Fruit fly (Drosophila melanogaster): ENCODE results near the gene CG32576.
A peak's percentile ranks its signal among the peaks of the same experiment; 100 is the strongest.

CG32576 gene

DNA sequence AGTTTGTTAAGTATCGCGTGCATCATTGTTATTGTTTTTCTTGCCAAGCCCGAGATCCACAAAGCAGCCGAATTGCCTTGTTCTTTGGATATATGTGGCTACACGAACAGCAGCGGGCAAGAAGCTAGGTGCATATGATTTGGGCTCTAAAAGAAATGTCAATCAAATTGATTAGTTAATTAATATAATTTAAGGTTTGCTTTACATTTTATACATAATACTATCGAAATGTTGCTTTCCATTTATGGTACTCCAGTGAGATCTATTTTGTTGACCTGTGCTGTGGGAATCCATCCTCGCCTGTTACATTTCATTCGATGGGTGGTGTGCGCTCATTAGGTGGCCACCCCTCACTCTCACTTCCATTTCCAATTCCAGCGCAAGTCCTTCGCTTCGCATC lies 24.9 kb downstream of the CG32576 start:
- TF ChIP-seq D1 (tag; optimal IDR thresholded peaks at IDR 0.05) (no peak), EcR (GFP tag; optimal IDR thresholded peaks at IDR 0.05) (no peak), fd96Ca (GFP tag; IDR thresholded peaks at IDR 0.05) (peak; percentile 60; the same call in 2 of the 3 replicates), CG8159 (tag; optimal IDR thresholded peaks at IDR 0.05) (peak; percentile 71), Pif1A (GFP tag; optimal IDR thresholded peaks at IDR 0.05) (peak; percentile 63), CG9948 (tag; optimal IDR thresholded peaks at IDR 0.05) (peak; percentile 68), CG12605 (GFP tag; IDR thresholded peaks at IDR 0.05) (peak; percentile 38; the same call in 1 of the 2 replicates), CG17806 (tag; optimal IDR thresholded peaks at IDR 0.05) (peak; percentile 69), gl (tag; optimal IDR thresholded peaks at IDR 0.05) (no peak), CG10348 (GFP tag; IDR thresholded peaks at IDR 0.05) (no peak), CG8301 (tag; optimal IDR thresholded peaks at IDR 0.05) (peak; percentile 54), CG32121 (GFP tag; IDR thresholded peaks at IDR 0.05) (peak; percentile 33; the same call in 1 of the 2 replicates), Ets98B (GFP tag; IDR thresholded peaks at IDR 0.05) (0 out of 2 replicates have a peak, but pooled peaks have one; percentile 46), CG34367 (tag; optimal IDR thresholded peaks at IDR 0.05) (peak; percentile 69), rn (GFP tag; IDR thresholded peaks at IDR 0.05) (no peak), Pif1B (GFP tag; optimal IDR thresholded peaks at IDR 0.05) (peak; percentile 51), CG13204 (GFP tag; optimal IDR thresholded peaks at IDR 0.05) (no peak), Snoo (tag; optimal IDR thresholded peaks at IDR 0.05) (peak; percentile 49), CG4496 (GFP tag; IDR thresholded peaks at IDR 0.05) (peak; percentile 52; the same call in 1 of the 3 replicates), CG15710 (tag; optimal IDR thresholded peaks at IDR 0.05) (peak; percentile 68), CG14655 (GFP tag; optimal IDR thresholded peaks at IDR 0.05) (peak; percentile 59)

DNA sequence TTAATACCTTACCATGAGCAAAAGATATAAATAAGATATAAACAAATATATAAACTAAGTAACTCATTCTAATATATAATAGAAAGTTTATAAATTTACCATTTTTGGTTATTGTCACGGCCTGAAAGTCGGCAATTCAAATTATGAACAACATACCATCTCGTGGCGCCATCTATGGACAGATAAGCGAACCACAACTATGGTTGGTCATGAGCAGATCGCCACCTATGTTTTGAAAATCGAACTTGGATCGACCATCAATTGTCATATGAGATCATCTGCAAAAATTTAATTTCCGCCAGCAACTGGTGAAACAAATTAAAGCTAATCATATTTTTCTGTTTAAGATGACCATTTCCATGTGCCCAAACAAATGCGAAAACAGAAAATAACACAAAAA lies 43.6 kb downstream of the CG32576 start:
- TF ChIP-seq D1 (tag; optimal IDR thresholded peaks at IDR 0.05) (peak; percentile 34), rn (GFP tag; IDR thresholded peaks at IDR 0.05) (no peak)

DNA sequence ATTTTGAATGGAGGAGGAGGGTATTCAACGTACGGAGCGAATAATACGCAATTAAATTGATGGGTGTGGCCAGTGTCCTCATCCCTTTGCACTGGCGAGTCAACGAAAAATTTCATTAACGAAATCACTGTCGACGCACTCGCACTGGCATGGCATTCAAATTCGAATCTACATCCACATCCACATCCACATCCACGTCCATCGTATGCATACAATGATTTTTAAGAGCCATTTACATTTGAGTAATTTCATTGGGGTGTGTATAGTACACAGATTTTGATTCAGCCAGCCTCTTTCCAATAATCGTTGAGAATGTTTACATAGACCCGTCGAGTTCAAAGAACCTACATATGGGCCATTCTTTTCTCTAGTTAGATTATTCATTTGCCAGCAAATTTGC lies 44.3 kb downstream of the CG32576 start:
- TF ChIP-seq rn (GFP tag; IDR thresholded peaks at IDR 0.05) (no peak), CG32121 (GFP tag; IDR thresholded peaks at IDR 0.05) (no peak), CG34367 (tag; optimal IDR thresholded peaks at IDR 0.05) (no peak), Pif1A (GFP tag; optimal IDR thresholded peaks at IDR 0.05) (no peak), CG15710 (tag; optimal IDR thresholded peaks at IDR 0.05) (no peak), CG14655 (GFP tag; optimal IDR thresholded peaks at IDR 0.05) (no peak), CG4496 (GFP tag; IDR thresholded peaks at IDR 0.05) (no peak), Ets98B (GFP tag; IDR thresholded peaks at IDR 0.05) (no peak), CG13204 (GFP tag; optimal IDR thresholded peaks at IDR 0.05) (no peak), fd96Ca (GFP tag; IDR thresholded peaks at IDR 0.05) (no peak), D1 (tag; optimal IDR thresholded peaks at IDR 0.05) (no peak), EcR (GFP tag; optimal IDR thresholded peaks at IDR 0.05) (no peak), gl (tag; optimal IDR thresholded peaks at IDR 0.05) (no peak), CG12605 (GFP tag; IDR thresholded peaks at IDR 0.05) (no peak), Snoo (tag; optimal IDR thresholded peaks at IDR 0.05) (no peak)

DNA sequence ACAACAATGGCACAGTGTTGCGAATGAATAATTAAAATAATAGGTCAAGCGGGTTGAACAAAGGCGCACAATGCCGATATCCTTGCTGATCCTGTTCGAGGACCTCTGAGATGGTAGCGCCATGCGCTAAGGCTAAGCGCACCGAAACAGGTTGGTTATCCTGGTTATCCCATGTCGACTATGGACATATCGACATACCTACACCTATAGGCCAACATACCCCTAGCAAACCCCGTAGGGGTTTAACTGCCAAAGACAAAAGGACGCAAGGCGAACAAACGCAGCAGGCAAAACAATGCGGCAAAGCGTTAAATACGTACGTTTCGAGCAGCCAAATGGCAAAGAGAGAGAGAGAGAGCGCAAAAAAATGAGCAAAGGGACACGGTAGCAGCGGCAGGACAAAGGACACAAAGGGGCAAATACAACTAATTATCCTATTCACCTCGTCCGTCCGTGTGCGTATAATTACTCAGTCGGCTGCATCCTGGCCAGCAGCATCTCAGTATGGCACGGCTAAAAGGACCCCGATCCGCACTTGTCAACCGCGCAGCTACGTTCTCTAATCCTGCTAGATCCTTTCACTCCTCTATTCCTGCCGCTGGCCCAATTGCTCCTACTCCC lies 46.4 kb downstream of the CG32576 start:
- TF ChIP-seq CG13204 (GFP tag; optimal IDR thresholded peaks at IDR 0.05): no peak
- TF ChIP-seq CG14655 (GFP tag; optimal IDR thresholded peaks at IDR 0.05): no peak
- TF ChIP-seq CG32121 (GFP tag; IDR thresholded peaks at IDR 0.05): no peak
- no peak for TF ChIP-seq Pif1A (GFP tag; optimal IDR thresholded peaks at IDR 0.05)
- TF ChIP-seq CG4496 (GFP tag; IDR thresholded peaks at IDR 0.05): no peak
- no peak for TF ChIP-seq Snoo (tag; optimal IDR thresholded peaks at IDR 0.05)
- no peak for TF ChIP-seq gl (tag; optimal IDR thresholded peaks at IDR 0.05)
- no peak for TF ChIP-seq CG8159 (tag; optimal IDR thresholded peaks at IDR 0.05)
- TF ChIP-seq CG34367 (tag; optimal IDR thresholded peaks at IDR 0.05): no peak
- TF ChIP-seq CG12605 (GFP tag; IDR thresholded peaks at IDR 0.05): no peak
- no peak for TF ChIP-seq CG9948 (tag; optimal IDR thresholded peaks at IDR 0.05)
- no peak for TF ChIP-seq Pif1B (GFP tag; optimal IDR thresholded peaks at IDR 0.05)
- no peak for TF ChIP-seq Ets98B (GFP tag; IDR thresholded peaks at IDR 0.05)
